Worm (Caenorhabditis elegans): ENCODE results near the gene B0294.1.

DNA sequence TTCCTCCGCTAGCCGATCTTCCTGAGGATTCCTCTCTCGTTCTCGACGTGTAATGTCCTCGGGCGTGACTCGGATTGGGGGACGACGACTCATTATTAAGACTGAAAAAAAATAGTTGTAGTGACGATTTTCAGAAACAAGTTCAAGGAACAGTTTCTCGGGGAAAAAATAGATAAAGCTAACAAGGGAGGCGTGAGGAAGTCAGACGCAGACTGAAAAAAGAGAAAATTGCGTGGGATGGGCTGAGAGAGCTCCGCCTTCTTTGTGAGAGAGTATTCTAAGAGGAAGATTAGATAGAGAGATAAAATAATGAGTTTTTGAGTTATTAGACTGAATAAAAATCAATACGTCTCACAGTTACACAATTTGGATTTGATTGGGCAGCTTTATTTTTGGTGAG lies 16.1 kb upstream of the B0294.1 start, which contains the start of gene ZC53.1:
- TF ChIP-seq snpc-4 (tag; optimal IDR thresholded peaks at IDR 0.05) = no peak
- no peak for TF ChIP-seq fos-1 (tag; optimal IDR thresholded peaks at IDR 0.05)
- TF ChIP-seq nhr-77 (tag; optimal IDR thresholded peaks at IDR 0.05) = no peak
- no peak for TF ChIP-seq ztf-11 (tag; optimal IDR thresholded peaks at IDR 0.05)
- no peak for TF ChIP-seq egl-27 (tag; optimal IDR thresholded peaks at IDR 0.05)
- TF ChIP-seq crh-2 (tag; optimal IDR thresholded peaks at IDR 0.05) = no peak
- TF ChIP-seq nhr-12 (tag; optimal IDR thresholded peaks at IDR 0.05) = no peak
- TF ChIP-seq alr-1 (tag; optimal IDR thresholded peaks at IDR 0.05) = no peak
- TF ChIP-seq skn-1 (tag; optimal IDR thresholded peaks at IDR 0.05) = no peak
- TF ChIP-seq unc-39 (tag; optimal IDR thresholded peaks at IDR 0.05) = no peak
- TF ChIP-seq elt-1 (tag; optimal IDR thresholded peaks at IDR 0.05) = no peak
- TF ChIP-seq ceh-16 (tag; optimal IDR thresholded peaks at IDR 0.05) = no peak
- TF ChIP-seq mdl-1 (tag; optimal IDR thresholded peaks at IDR 0.05) = no peak
- TF ChIP-seq nhr-25 (tag; optimal IDR thresholded peaks at IDR 0.05) = no peak
